Worm (Caenorhabditis elegans) whole organism, early embryonic: ENCODE data around the gene bpnt-1.

ENCODE experiments used
- B0310.2 ChIP-seq: sonication (generic microtip); optimal IDR thresholded peaks from 2 replicates; lab custom pipeline; 2016; ENCODE audit warnings: mild to moderate bottlenecking, missing genetic modification characterization, missing compliant biosample characterization
- F13C5.2 ChIP-seq: sonication (generic microtip); optimal IDR thresholded peaks from 2 replicates; lab custom pipeline; 2017; ENCODE audit warnings: mild to moderate bottlenecking, missing genetic modification characterization, inconsistent platforms, missing compliant biosample characterization
- aly-1 ChIP-seq: sonication (generic microtip); optimal IDR thresholded peaks from 2 replicates; lab custom pipeline; 2016; ENCODE audit warnings: missing genetic modification characterization, missing compliant biosample characterization
- ama-1 ChIP-seq: fragments of 150-350 bp; optimal IDR thresholded peaks from 2 replicates; lab custom pipeline; 2014
- ceh-13 ChIP-seq: fragments of 200-800 bp; sonication (Bioruptor generic); optimal IDR thresholded peaks from 2 replicates; lab custom pipeline; 2018; ENCODE audit warnings: mild to moderate bottlenecking, missing genetic modification characterization, missing compliant biosample characterization
- ets-7 ChIP-seq: sonication (generic microtip); optimal IDR thresholded peaks from 2 replicates; lab custom pipeline; 2016; ENCODE audit warnings: missing genotype, missing genetic modification characterization, missing compliant biosample characterization
- flt-1 ChIP-seq: fragments of 200-800 bp; sonication (Bioruptor generic); IDR thresholded peaks from 2 replicates; pipeline ENCODE4 v1.3.6; 2022; ENCODE audit warnings: missing genetic modification characterization, missing compliant biosample characterization
- hmg-4 ChIP-seq: fragments of 200-800 bp; sonication (Bioruptor generic); optimal IDR thresholded peaks from 2 replicates; lab custom pipeline; 2018; ENCODE audit warnings: mild to moderate bottlenecking, missing genetic modification characterization, missing compliant biosample characterization
- hnd-1 ChIP-seq: sonication (generic microtip); optimal IDR thresholded peaks from 2 replicates; lab custom pipeline; 2016; ENCODE audit warnings: missing genetic modification characterization, missing compliant biosample characterization
- scrt-1 ChIP-seq: fragments of 200-800 bp; sonication (Bioruptor generic); IDR thresholded peaks from 2 replicates; pipeline ENCODE4 v1.3.6; 2022; ENCODE audit warnings: missing genetic modification characterization, missing compliant biosample characterization
- tbx-11 ChIP-seq: fragments of 200-800 bp; sonication (Bioruptor generic); IDR thresholded peaks from 2 replicates; pipeline ENCODE4 v1.3.6; 2022; ENCODE audit warnings: missing genetic modification characterization, missing compliant biosample characterization

ce11 chrII:4467869-4468268 is 47.8 kb downstream of the bpnt-1 start, which contains the start of gene W06B4.2:
- no peak for TF ChIP-seq ama-1
- TF ChIP-seq ets-7 (tag; lab: Kevin White, UChicago): no peak
- TF ChIP-seq hmg-4 (GFP tag; lab: Kevin White, UChicago): no peak
- TF ChIP-seq hnd-1 (tag; lab: Kevin White, UChicago): no peak
- TF ChIP-seq scrt-1 (GFP tag; lab: Robert Waterston, UW): no peak
- no peak for TF ChIP-seq ceh-13 (GFP tag; lab: Kevin White, UChicago)
- no peak for TF ChIP-seq aly-1 (tag; lab: Kevin White, UChicago)
- no peak for TF ChIP-seq F13C5.2 (tag; lab: Kevin White, UChicago)
- TF ChIP-seq B0310.2 (tag; lab: Kevin White, UChicago): no peak
- no peak for TF ChIP-seq flt-1 (GFP tag; lab: Robert Waterston, UW)
- TF ChIP-seq tbx-11 (GFP tag; lab: Robert Waterston, UW): no peak
